Fruit fly (Drosophila melanogaster): ENCODE measurements around the gene CG1738.

The CG1738 gene

DNA sequence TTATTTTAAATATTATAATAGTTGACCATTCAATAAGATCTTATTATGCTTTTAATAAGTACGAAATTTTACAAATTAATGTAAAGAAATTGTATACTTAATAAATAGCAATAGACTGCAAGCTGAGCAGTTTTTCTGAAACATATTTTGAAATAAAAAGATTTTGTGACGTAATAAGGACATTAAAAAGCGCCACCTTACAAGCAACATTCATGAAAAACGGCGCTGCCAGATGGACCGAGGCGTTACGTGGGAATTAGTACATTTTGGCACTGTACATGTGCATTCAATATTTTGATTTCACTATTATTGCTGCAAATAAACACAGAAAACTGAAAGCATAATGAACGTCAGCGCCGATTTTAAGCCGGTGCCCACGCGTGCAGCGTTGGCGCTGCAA lies at the start of gene CG1738:
Gene CG1738, plus strand, starts transcription at position 221 of the 400 bp plus-strand sequence.
- no peak for TF ChIP-seq noc (tag; optimal IDR thresholded peaks at IDR 0.05)

DNA sequence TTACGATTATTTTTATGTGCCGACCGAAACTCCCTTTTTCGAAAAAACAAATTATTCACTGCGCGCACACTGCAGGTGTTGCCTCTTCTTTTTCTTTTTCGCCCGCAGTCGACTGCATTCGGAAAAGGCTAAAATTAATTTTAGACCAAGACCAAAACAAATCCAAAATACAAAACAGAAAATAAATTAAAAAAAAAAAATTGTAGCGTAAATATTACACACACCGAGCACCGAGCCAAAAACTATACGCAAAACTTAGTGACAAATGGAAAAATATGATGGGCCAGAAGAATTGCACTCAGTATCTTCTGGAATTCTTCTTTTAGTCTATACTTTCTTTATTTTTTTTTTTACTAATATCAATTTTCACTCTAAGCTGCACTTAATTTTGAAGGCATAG lies 46.2 kb upstream of the CG1738 start, which contains the start of gene CG44422:
Gene CG44422, minus strand, starts transcription at position 101 of the 400 bp plus-strand sequence.
- TF ChIP-seq noc (tag; optimal IDR thresholded peaks at IDR 0.05) = no peak

DNA sequence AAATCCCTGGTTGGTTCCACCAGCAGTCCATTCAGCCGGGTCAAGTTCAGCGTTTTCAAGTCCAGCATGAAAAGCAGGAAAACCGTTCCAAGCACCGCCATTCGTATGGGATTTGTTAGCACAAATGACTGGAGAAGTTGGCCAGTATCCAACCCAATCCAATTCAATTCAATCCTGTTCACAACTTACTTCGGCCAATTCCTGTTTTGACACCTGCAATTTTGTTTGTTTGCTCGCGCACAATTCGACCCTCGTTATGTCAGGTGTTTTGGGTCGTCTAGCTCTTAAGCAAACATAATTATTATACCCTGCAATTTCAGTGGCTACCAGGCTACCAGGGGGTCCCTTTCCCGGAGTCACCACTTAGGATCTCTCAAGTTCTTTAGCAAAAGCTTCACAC lies 37.7 kb upstream of the CG1738 start, which contains the start of gene Ir10a:
Gene Ir10a, minus strand, starts transcription at position 101 of the 400 bp plus-strand sequence.
- no peak for TF ChIP-seq noc (tag; optimal IDR thresholded peaks at IDR 0.05)

DNA sequence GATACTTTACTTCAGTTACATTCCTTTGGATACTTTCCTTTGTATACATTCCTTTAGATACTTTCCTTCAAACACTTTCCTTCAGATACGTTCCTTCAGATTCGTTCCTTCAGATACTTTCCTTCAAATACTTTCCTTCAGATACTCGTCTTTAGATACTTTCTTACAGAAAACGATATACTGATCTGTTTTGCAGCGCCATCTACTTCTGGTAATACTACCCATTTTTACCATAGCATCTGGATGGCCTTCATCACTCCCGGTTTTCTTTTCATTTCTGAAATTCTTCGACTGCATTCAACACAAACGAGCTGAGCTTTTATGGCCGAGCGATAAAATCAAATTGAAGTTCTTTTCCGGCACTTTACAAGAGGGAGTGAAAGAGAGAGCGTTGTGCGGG lies 28.9 kb upstream of the CG1738 start:
- TF ChIP-seq noc (tag; optimal IDR thresholded peaks at IDR 0.05) = no peak

DNA sequence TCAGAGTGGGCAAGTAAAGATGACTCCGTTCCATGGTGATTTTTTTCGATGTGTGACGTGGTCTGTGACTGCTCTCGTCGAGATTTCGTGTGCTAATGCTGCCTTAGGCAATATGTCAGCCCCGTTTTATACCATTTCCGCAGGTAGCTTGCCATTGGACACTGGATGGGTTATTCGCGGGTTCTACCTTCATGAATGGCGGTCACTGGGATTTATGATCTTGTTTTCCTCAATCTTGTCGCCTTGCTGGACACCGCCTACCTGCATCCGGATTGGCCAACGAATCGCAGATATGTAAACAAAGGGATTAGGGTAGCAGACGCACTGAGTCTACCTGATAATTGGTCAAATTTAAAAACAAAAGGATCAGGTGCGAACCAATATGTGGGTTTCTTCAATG lies 26.6 kb upstream of the CG1738 start, which contains the start of gene sisA:
Gene sisA, minus strand, starts transcription at position 101 of the 400 bp plus-strand sequence.
- no peak for TF ChIP-seq noc (tag; optimal IDR thresholded peaks at IDR 0.05)

DNA sequence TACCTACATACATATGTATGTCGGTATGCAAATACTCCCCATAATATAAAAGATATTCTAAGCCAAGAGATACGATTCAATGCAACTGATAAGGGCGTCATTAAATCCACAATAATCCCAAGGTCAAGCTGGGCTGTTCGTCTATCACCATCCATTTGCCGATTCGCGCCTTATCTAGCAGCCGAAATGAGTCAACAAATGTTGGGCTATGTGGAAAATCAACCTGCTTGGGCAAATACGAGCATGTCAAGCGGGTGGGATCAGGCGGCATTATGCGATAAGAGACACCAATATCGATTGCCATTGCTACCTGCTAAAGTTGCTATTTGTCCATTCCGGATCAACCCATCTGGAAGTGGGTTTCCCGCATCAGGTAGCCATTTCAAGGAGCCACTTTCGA lies 26.2 kb upstream of the CG1738 start:
- no peak for TF ChIP-seq noc (tag; optimal IDR thresholded peaks at IDR 0.05)

DNA sequence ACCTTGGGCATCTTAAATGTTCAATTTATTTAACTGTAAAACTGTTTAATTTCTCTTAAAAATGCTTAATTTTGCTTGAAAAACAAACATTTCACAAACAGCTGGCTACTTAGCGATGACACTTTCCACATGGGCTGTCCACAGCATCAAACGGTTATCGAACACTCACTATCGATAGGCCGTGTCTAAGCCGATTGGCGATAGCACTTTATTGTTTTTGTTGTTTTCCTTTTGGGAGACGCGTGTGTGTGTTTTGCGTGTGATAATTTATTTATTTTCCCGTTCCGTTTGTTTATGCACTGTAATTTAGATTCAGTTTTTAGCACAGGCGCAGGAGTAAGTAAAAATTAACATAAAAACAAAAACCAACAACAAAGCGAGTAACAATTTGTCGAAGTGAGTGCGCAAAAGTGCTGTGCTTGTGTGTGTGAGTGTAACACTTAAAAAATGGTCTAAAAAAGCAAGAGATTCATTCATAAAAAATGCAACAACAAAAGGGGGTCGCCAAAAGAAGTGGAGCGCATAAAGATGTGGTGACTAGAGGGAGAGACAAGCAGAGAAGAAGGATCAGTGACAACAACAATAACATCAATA lies 23.6 kb upstream of the CG1738 start, which contains the start of gene Gapvd1:
Gene Gapvd1, plus strand, starts transcription at position 211 of the 594 bp plus-strand sequence.
- no peak for TF ChIP-seq noc (tag; optimal IDR thresholded peaks at IDR 0.05)

DNA sequence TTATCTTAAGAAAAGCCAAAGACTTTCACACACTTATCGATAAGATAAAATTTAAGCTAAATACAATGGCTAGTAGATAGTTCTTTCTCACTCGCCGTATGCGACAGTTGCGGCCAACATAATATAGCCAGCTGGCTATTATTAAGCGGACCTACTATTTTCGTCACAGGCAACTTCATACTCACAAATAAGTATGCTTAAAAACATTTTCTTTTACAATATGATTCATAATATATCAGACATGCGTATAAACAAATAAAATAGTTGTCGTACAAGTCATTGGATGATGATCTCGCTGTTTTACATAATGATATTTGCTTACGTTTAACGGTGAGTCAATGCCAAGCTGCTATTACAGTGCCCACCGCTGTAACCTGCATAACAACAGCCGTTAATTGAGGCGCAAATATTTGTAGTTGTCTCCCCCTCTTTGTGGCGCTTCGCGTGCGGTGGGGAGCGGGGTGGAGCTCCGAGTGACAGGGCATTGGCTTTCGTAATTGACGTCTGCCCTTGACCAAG lies 22.6 kb upstream of the CG1738 start:
- TF ChIP-seq noc (tag; optimal IDR thresholded peaks at IDR 0.05) = peak; percentile 84

DNA sequence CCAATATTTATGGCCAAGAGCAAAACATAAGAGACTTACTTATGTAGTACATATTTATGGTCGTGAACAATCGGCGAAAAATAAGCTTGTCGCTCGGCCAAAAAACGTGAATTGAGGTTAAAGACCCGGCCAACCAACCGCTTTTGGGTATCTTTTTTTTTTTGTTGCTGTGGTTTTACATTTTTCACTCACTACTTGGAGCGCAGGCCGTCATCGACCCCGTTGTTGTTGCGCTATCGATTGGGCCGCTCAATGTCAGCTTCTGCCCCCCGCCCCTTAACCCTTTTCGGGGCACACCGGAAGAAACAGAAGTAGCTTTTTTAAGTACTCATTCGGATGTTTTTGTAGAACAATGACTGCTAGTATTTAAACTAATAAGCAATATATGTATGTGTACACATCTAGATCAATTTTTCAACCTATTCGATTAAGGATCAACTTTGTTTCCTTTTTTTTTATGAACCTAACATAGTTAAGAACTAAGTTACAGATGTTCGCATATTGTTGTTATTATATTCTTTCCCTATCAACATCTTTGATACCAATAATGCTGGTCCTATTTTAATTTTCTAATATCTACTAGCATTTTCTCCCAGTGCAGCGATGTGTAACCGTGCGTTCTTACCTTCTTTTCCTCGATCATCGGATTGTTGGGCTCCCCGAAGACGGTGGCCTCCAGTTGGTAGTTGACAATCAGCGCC lies 10.7 kb upstream of the CG1738 start:
- peak; percentile 58 for TF ChIP-seq noc (tag; optimal IDR thresholded peaks at IDR 0.05)

DNA sequence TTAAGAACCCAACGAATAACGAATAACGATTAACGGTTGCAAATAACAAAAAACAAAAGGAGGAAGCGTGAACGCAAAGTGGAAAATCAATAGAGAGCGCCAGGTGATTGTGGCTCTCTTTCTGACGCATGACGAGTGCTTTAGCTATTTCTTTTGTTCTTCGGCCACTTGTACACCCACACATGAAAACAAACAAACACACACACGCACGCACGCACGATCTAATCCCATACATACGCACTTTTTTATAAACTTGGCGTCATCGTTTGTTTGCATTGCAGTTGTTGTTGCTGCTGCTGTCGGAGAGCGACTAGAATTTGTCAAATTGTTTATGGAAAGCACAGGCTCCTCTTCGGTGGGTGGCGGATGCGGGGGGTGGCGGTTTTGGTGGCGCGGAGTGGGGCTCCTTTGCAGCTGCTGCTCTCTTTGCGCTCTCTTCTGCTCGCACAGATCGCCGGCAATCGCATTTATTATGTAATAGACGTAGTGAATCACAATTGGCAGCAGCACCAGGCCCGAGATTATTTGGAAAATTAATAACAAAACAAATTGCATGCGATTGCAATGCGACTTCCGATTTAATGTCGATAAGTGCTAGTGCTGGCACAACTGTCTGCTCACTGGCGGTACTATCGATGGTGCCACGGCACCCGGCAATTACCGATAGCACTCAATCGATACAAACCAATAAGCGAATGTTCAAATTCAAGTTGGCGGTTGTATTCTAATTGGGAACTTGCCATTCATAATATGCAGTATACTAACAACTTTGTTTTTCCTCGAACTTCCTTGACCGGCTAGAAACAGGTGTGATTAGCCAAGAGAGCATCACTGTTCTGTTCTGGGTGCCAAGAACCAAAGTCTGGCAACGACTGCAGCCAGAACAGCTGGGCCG lies 9.6 kb upstream of the CG1738 start:
- TF ChIP-seq noc (tag; optimal IDR thresholded peaks at IDR 0.05) = peak; percentile 6

DNA sequence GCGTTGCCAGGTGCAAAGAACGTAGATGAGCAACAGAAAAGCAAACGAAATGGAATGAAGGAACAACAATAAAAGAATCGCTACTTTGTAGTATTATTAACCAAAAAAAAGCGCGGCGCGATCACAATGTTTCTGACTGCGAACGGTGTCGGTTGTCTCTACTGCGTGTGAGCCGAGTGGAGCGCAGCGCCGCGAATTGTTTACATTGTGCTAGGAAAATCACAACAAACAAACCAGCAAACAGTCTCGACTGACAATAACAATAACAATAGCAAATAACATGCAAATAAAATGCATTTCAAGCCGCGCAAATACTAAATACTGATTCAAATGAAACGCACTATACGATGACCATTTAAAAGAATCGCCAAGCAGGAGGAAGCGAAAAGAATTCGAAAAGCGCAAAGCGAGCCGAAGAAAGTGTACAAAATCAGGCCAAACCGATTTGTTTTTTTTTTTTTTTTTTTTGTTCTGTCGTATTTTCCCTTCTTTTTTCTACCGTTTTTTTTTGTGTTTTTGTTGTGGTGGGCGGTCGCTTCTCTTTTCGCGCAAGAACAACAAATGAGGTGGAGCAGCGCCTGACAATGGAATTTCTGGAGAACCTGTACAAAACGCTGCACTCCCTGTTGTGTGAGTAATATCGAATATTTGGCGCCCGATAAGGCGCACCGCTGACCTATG lies 8.8 kb upstream of the CG1738 start, which contains the start of the genes CG34348 and Kap3:
Gene CG34348, plus strand, starts transcription at position 6 of the 681 bp plus-strand sequence.
Gene Kap3, minus strand, starts transcription at position 217 of the 681 bp plus-strand sequence.
- TF ChIP-seq noc (tag; optimal IDR thresholded peaks at IDR 0.05) = no peak

DNA sequence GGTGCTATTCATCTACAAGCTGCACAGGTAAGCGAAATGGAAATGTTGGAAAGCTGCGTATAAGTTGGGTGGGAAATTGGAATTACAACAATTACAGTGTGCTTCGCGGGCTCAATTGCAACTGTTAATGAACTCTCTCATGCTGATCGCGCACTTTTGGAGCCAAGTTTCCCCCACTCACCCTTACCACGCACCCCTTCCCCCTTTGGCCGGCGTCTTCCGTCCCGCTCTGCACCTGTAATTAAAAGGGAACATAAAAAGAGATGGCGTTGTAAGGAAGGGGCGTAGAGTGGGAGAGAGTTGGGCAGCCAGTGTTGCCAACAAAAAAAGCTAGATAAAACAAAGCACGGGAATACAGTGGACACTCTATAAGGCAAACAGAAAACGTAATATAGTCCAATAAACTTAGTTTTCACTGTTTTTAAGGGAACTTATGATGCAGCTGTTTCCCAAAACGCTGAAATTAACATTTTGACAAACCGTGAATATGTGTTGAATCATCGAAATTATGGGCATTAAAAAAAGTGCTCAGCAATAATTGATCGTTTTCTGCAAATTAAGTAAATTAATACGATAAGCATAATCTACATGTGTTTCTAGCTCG lies 8.0 kb upstream of the CG1738 start:
- TF ChIP-seq noc (tag; optimal IDR thresholded peaks at IDR 0.05) = no peak

DNA sequence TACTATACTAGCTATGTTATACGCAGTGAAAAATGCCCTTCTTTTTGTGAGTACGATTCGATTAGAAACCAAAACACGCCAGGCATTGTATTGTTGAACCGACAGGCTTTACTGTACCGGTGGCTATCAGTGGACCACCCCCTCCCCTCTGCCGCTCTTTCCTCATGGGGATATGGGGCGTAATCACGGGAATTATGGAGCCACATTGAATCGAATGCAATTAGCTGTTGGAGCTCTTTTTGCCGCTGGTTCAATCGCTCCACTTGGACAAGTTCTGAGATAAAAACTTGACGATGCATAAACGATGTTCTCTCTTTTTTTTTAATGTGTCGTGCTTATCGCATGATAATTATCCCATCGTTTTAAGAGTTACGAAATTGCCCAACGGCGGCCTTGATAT lies 6.7 kb upstream of the CG1738 start:
- no peak for TF ChIP-seq noc (tag; optimal IDR thresholded peaks at IDR 0.05)

DNA sequence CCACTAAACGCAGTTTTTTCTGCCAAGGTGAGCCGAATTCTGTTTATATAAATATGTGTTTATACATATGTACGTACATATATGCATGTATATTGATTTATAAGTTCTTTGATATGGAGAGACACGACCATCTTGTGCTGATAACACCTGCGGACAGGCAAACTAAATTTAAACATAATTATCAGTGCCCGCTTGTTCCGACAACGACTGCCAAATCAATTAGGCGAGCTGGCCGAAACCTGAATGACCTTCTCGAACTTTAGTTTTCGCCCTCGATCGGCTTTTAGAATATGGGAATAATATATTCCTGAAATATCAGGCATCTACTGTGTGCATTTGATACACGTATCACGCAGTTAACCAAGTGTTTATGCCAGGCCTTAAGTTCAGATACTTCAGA lies 6.1 kb upstream of the CG1738 start:
- peak; percentile 70 for TF ChIP-seq noc (tag; optimal IDR thresholded peaks at IDR 0.05)

DNA sequence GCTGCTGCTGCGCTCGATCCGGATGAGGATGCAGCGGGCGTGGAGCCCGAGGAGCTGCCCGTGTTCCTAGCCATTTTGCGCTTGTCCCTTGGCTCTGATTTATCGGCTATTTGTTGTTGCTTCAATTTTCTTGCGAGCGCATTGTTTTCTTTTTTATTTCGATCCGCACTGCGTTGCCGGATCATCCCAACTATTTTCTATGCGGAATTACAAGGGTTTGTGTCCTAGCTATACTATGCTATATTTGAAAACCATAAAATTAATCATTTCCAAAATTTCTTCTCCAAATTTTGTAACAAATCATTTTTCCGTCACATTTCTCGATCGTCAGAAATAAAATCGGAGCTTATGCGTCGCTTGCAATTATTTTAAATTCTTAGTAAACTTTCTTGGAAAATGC lies 1.0 kb upstream of the CG1738 start, which contains the start of the genes GCS1 and CG11756:
Gene GCS1, minus strand, starts transcription at position 193 of the 400 bp plus-strand sequence.
Gene CG11756, plus strand, starts transcription at position 312 of the 400 bp plus-strand sequence.
- TF ChIP-seq noc (tag; optimal IDR thresholded peaks at IDR 0.05) = no peak
